Worm (Caenorhabditis elegans): ENCODE measurements around the gene Y51A2B.9.

- TF ChIP-seq him-1 (tag; optimal IDR thresholded peaks at IDR 0.05): no peak
- TF ChIP-seq W03F9.2 (tag; optimal IDR thresholded peaks at IDR 0.05): no peak
Measured at ce11 chrV:18412351-18412750, 16.8 kb upstream of the Y51A2B.9 start.

Data from whole organism, L4/young adult.